Fruit fly (Drosophila melanogaster) whole organism, adult: ENCODE measurements around the gene msk.

Experiments
- CG14711 ChIP-seq: fragments of 200-800 bp; sonication (Bioruptor generic); optimal IDR thresholded peaks from 2 replicates; lab custom pipeline; 2018; ENCODE audit warnings: missing biosample characterization, mild to moderate bottlenecking, missing genetic modification characterization, moderate library complexity
- CG33017 ChIP-seq: fragments of 200-800 bp; sonication (Bioruptor generic); optimal IDR thresholded peaks from 2 replicates; lab custom pipeline; 2018; ENCODE audit warnings: missing biosample characterization, mild to moderate bottlenecking, missing genetic modification characterization, moderate library complexity
- CG7045 ChIP-seq: fragments of 200-800 bp; sonication (Bioruptor generic); optimal IDR thresholded peaks from 2 replicates; lab custom pipeline; 2017; ENCODE audit warnings: missing biosample characterization, mild to moderate bottlenecking, missing genetic modification characterization
- CG7101 ChIP-seq: fragments of 200-800 bp; sonication (Bioruptor generic); optimal IDR thresholded peaks from 2 replicates; lab custom pipeline; 2018; ENCODE audit warnings: missing biosample characterization, mild to moderate bottlenecking, missing genetic modification characterization, moderate library complexity
- Crg-1 ChIP-seq: fragments of 200-800 bp; sonication (Bioruptor generic); optimal IDR thresholded peaks from 2 replicates; lab custom pipeline; 2016; ENCODE audit warnings: missing biosample characterization, missing genetic modification characterization
- cic ChIP-seq: fragments of 200-800 bp; sonication (Bioruptor generic); optimal IDR thresholded peaks from 2 replicates; lab custom pipeline; 2017; ENCODE audit warnings: missing biosample characterization, mild to moderate bottlenecking, missing genetic modification characterization, moderate library complexity
- ovo ChIP-seq: fragments of 200-800 bp; sonication (Bioruptor generic); optimal IDR thresholded peaks from 2 replicates; lab custom pipeline; 2016; ENCODE audit warnings: missing biosample characterization, missing genetic modification characterization

dm6 chr3L:8158715-8159380 lies 42.9 kb downstream of the msk start, which contains the start of gene CG42445:
- TF ChIP-seq cic (GFP tag; lab: Kevin White, UChicago) (no peak), CG7045 (GFP tag; lab: Kevin White, UChicago) (no peak), CG33017 (no peak), CG14711 (tag; lab: Kevin White, UChicago) (no peak), CG7101 (no peak), ovo (GFP tag; lab: Kevin White, UChicago) (no peak), Crg-1 (GFP tag; lab: Kevin White, UChicago) (no peak)
